Worm (Caenorhabditis elegans) whole organism, midembryonic: ENCODE measurements around the gene F44F4.15.

Experiments
- cog-1 ChIP-seq: sonication (generic microtip); optimal IDR thresholded peaks from 2 replicates; lab custom pipeline; 2016; ENCODE audit warnings: missing genetic modification characterization, missing compliant biosample characterization
- klf-2 ChIP-seq: fragments of 200-800 bp; sonication (Bioruptor generic); conservative IDR thresholded peaks from 2 replicates; pipeline ENCODE4 v1.3.6; 2022; ENCODE audit warnings: missing genetic modification reagents, missing genetic modification characterization, missing compliant biosample characterization
- ztf-29 ChIP-seq: fragments of 200-800 bp; sonication (Bioruptor generic); IDR thresholded peaks from 2 replicates; pipeline ENCODE4 v1.3.6; 2022; ENCODE audit warnings: missing genetic modification reagents, missing genetic modification characterization, missing compliant biosample characterization

ce11 chrII:10932305-10932704 lies 17.8 kb downstream of the F44F4.15 start:
- no peak for TF ChIP-seq ztf-29 (GFP tag; lab: Robert Waterston, UW)
- TF ChIP-seq cog-1 (tag; lab: Kevin White, UChicago) = no peak
- no peak for TF ChIP-seq klf-2 (GFP tag; lab: Robert Waterston, UW)
